Fruit fly (Drosophila melanogaster) whole organism, embryonic: ENCODE data around the gene Scox.

Experiments used
- Atf6 ChIP-seq: fragments of 200-800 bp; sonication (Bioruptor generic); IDR thresholded peaks from 2 replicates; pipeline ENCODE4 v1.3.6; 2022; ENCODE audit warnings: missing biosample characterization, missing genetic modification characterization
- Bdp1 ChIP-seq: fragments of 200-800 bp; sonication (Bioruptor generic); optimal IDR thresholded peaks from 3 replicates; lab custom pipeline; 2016; ENCODE audit warnings: missing biosample characterization, missing genetic modification characterization
- BtbVII ChIP-seq: fragments of 200-800 bp; sonication (Bioruptor generic); optimal IDR thresholded peaks from 3 replicates; lab custom pipeline; 2017; ENCODE audit warnings: missing biosample characterization, mild to moderate bottlenecking, missing genetic modification characterization
- CG11504 ChIP-seq: fragments of 200-800 bp; sonication (Bioruptor generic); optimal IDR thresholded peaks from 3 replicates; lab custom pipeline; 2019; ENCODE audit warnings: missing biosample characterization, mild to moderate bottlenecking, missing genetic modification characterization, moderate library complexity
- CG11695 ChIP-seq: fragments of 200-800 bp; sonication (Bioruptor generic); IDR thresholded peaks from 3 replicates; pipeline ENCODE4 v1.3.6; 2022; ENCODE audit warnings: missing biosample characterization, missing genetic modification characterization
- CG12299 ChIP-seq: fragments of 200-800 bp; sonication (Bioruptor generic); optimal IDR thresholded peaks from 2 replicates; lab custom pipeline; 2018; ENCODE audit warnings: missing biosample characterization, mild to moderate bottlenecking, missing genetic modification characterization
- CG14710 ChIP-seq: fragments of 200-800 bp; sonication (Bioruptor generic); optimal IDR thresholded peaks from 3 replicates; lab custom pipeline; 2019; ENCODE audit warnings: missing biosample characterization, mild to moderate bottlenecking, missing genetic modification characterization, moderate library complexity
- CG15073 ChIP-seq: fragments of 200-800 bp; sonication (Bioruptor generic); optimal IDR thresholded peaks from 2 replicates; lab custom pipeline; 2016; ENCODE audit warnings: missing biosample characterization, missing genetic modification characterization
- CG1603 ChIP-seq: fragments of 200-800 bp; sonication (Bioruptor generic); optimal IDR thresholded peaks from 2 replicates; lab custom pipeline; 2019; ENCODE audit warnings: missing biosample characterization, mild to moderate bottlenecking, missing genetic modification characterization, moderate library complexity
- CG17385 ChIP-seq: fragments of 200-800 bp; sonication (Bioruptor generic); optimal IDR thresholded peaks from 3 replicates; lab custom pipeline; 2018; ENCODE audit warnings: missing biosample characterization, mild to moderate bottlenecking, missing genetic modification characterization
- CG17829 ChIP-seq: fragments of 200-800 bp; optimal IDR thresholded peaks from 2 replicates; lab custom pipeline; 2019; ENCODE audit warnings: missing biosample characterization, mild to moderate bottlenecking, missing genetic modification characterization, moderate library complexity
- CG3995 ChIP-seq: fragments of 200-800 bp; sonication (Bioruptor generic); optimal IDR thresholded peaks from 3 replicates; lab custom pipeline; 2016; ENCODE audit warnings: missing biosample characterization, missing genetic modification characterization
- CG4707 ChIP-seq: fragments of 200-800 bp; sonication (Bioruptor generic); optimal IDR thresholded peaks from 2 replicates; lab custom pipeline; 2018; ENCODE audit warnings: missing biosample characterization, mild to moderate bottlenecking, missing genetic modification characterization, moderate library complexity
- CG4820 ChIP-seq: fragments of 200-800 bp; sonication (Bioruptor generic); optimal IDR thresholded peaks from 3 replicates; lab custom pipeline; 2016; ENCODE audit warnings: missing biosample characterization, missing genetic modification characterization
- CG4854 ChIP-seq: fragments of 200-800 bp; sonication (Bioruptor generic); optimal IDR thresholded peaks from 2 replicates; lab custom pipeline; 2016; ENCODE audit warnings: missing biosample characterization, missing genetic modification characterization, inconsistent platforms
- CG5180 ChIP-seq: fragments of 200-800 bp; sonication (Bioruptor generic); optimal IDR thresholded peaks from 3 replicates; lab custom pipeline; 2017; ENCODE audit warnings: missing biosample characterization, missing genetic modification characterization, mild to moderate bottlenecking, moderate library complexity, missing genetic modification reagents
- CG6175 ChIP-seq: fragments of 200-800 bp; sonication (Bioruptor generic); IDR thresholded peaks from 3 replicates; pipeline ENCODE4 v1.3.6; 2022; ENCODE audit warnings: missing biosample characterization, missing genetic modification characterization
- CG6683 ChIP-seq: fragments of 200-800 bp; sonication (Bioruptor generic); optimal IDR thresholded peaks from 2 replicates; lab custom pipeline; 2017; ENCODE audit warnings: missing biosample characterization, mild to moderate bottlenecking, missing genetic modification characterization, missing genetic modification reagents
- CG6813 ChIP-seq: fragments of 200-800 bp; sonication (Bioruptor generic); optimal IDR thresholded peaks from 2 replicates; lab custom pipeline; 2017; ENCODE audit warnings: missing biosample characterization, missing genetic modification characterization, mild to moderate bottlenecking, moderate library complexity, missing genetic modification reagents
- CG8089 ChIP-seq: fragments of 200-800 bp; sonication (Bioruptor generic); optimal IDR thresholded peaks from 3 replicates; lab custom pipeline; 2016; ENCODE audit warnings: missing biosample characterization, missing genetic modification characterization
- CG8388 ChIP-seq: fragments of 200-800 bp; sonication (Bioruptor generic); optimal IDR thresholded peaks from 2 replicates; lab custom pipeline; 2019; ENCODE audit warnings: missing biosample characterization, mild to moderate bottlenecking, missing genetic modification characterization, moderate library complexity
- CG9215 ChIP-seq: fragments of 200-800 bp; sonication (Bioruptor generic); IDR thresholded peaks from 2 replicates; pipeline ENCODE4 v1.3.6; 2022; ENCODE audit warnings: missing biosample characterization, missing genetic modification characterization
- CHES-1-like ChIP-seq: fragments of 200-800 bp; sonication (Bioruptor generic); optimal IDR thresholded peaks from 2 replicates; lab custom pipeline; 2016; ENCODE audit warnings: missing biosample characterization, missing genetic modification characterization
- Doc2 ChIP-seq: fragments of 200-800 bp; sonication (Bioruptor generic); IDR thresholded peaks from 2 replicates; pipeline ENCODE4 v1.3.6; 2022; ENCODE audit warnings: missing biosample characterization, missing genetic modification characterization
- Gsc ChIP-seq: fragments of 200-800 bp; sonication (Bioruptor generic); IDR thresholded peaks from 2 replicates; pipeline ENCODE4 v1.3.6; 2022; ENCODE audit warnings: missing biosample characterization, missing genetic modification characterization
- Hey ChIP-seq: fragments of 200-800 bp; sonication (Bioruptor generic); optimal IDR thresholded peaks from 3 replicates; lab custom pipeline; 2018; ENCODE audit warnings: missing biosample characterization, mild to moderate bottlenecking, missing genetic modification characterization
- Nf-YB ChIP-seq: fragments of 200-800 bp; sonication (Bioruptor generic); optimal IDR thresholded peaks from 3 replicates; lab custom pipeline; 2019; ENCODE audit warnings: missing biosample characterization, mild to moderate bottlenecking, missing genetic modification characterization, moderate library complexity
- Ptx1 ChIP-seq: fragments of 200-800 bp; sonication (Bioruptor generic); IDR thresholded peaks from 2 replicates; pipeline ENCODE4 v1.3.6; 2022; ENCODE audit warnings: missing biosample characterization, missing genetic modification characterization
- Rfx ChIP-seq: fragments of 200-800 bp; sonication (Bioruptor generic); IDR thresholded peaks from 2 replicates; pipeline ENCODE4 v1.3.6; 2022; ENCODE audit warnings: missing biosample characterization, missing genetic modification characterization
- ab ChIP-seq: fragments of 200-800 bp; sonication (Bioruptor generic); optimal IDR thresholded peaks from 2 replicates; lab custom pipeline; 2016; ENCODE audit warnings: missing biosample characterization, missing genetic modification characterization
- bab2 ChIP-seq: fragments of 200-800 bp; sonication (Bioruptor generic); optimal IDR thresholded peaks from 2 replicates; lab custom pipeline; 2016; ENCODE audit warnings: missing biosample characterization, missing genetic modification characterization
- da ChIP-seq: fragments of 200-800 bp; sonication (Bioruptor generic); optimal IDR thresholded peaks from 2 replicates; lab custom pipeline; 2016; ENCODE audit warnings: missing biosample characterization, missing genetic modification characterization
- dan ChIP-seq: fragments of 200-800 bp; sonication (Bioruptor generic); IDR thresholded peaks from 2 replicates; pipeline ENCODE4 v1.3.6; 2022; ENCODE audit warnings: missing biosample characterization, missing genetic modification characterization
- ems ChIP-seq: fragments of 200-800 bp; sonication (Bioruptor generic); optimal IDR thresholded peaks from 3 replicates; lab custom pipeline; 2016; ENCODE audit warnings: missing biosample characterization, missing genetic modification characterization
- eve ChIP-seq, 2 experiments: fragments of >200 bp; optimal IDR thresholded peaks; 2 replicates each; lab custom pipeline; 2017; ENCODE audit warnings: missing biosample characterization in 2 of 2, missing genetic modification characterization in 2 of 2
- fd102C ChIP-seq: fragments of 200-800 bp; sonication (Bioruptor generic); optimal IDR thresholded peaks from 2 replicates; lab custom pipeline; 2018; ENCODE audit warnings: missing biosample characterization, mild to moderate bottlenecking, missing genetic modification characterization, moderate library complexity
- gfzf ChIP-seq: fragments of 200-800 bp; sonication (Bioruptor generic); optimal IDR thresholded peaks from 2 replicates; lab custom pipeline; 2016; ENCODE audit warnings: missing biosample characterization, mild to moderate bottlenecking, missing genetic modification characterization, moderate library complexity
- ken ChIP-seq: fragments of 200-800 bp; sonication (Bioruptor generic); IDR thresholded peaks from 3 replicates; pipeline ENCODE4 v1.3.6; 2022; ENCODE audit warnings: missing biosample characterization, missing genetic modification characterization
- lbe ChIP-seq: fragments of 200-800 bp; sonication (Bioruptor generic); optimal IDR thresholded peaks from 2 replicates; lab custom pipeline; 2016; ENCODE audit warnings: missing biosample characterization, mild to moderate bottlenecking, missing genetic modification characterization
- lola ChIP-seq, 3 experiments: fragments of >200 bp in 2 of 3; fragments of 200-800 bp in 1 of 3; sonication (Bioruptor generic) in 1 of 3; optimal IDR thresholded peaks; 2 replicates each; lab custom pipeline; 2017 to 2019; ENCODE audit warnings: missing biosample characterization in 3 of 3, missing genetic modification characterization in 3 of 3, mild to moderate bottlenecking in 1 of 3, moderate library complexity in 1 of 3
- onecut ChIP-seq: fragments of 200-800 bp; sonication (Bioruptor generic); IDR thresholded peaks from 2 replicates; pipeline ENCODE4 v1.3.6; 2022; ENCODE audit warnings: missing biosample characterization, missing genetic modification characterization
- prd ChIP-seq, 3 experiments: fragments of >200 bp in 2 of 3; fragments of 200-800 bp in 1 of 3; sonication (Bioruptor generic) in 1 of 3; optimal IDR thresholded peaks in 2 of 3; IDR thresholded peaks in 1 of 3; 2 replicates in 2 of 3; 3 replicates in 1 of 3; pipeline versions ENCODE4 v1.3.6 to Lab custom; 2017 to 2022; ENCODE audit warnings: missing biosample characterization in 1 of 3, missing genetic modification characterization in 1 of 3
- ro ChIP-seq: fragments of 200-800 bp; sonication (Bioruptor generic); IDR thresholded peaks from 2 replicates; pipeline ENCODE4 v1.3.6; 2022; ENCODE audit warnings: missing biosample characterization, missing genetic modification characterization
- run ChIP-seq: fragments of 200-800 bp; sonication (Bioruptor generic); optimal IDR thresholded peaks from 3 replicates; lab custom pipeline; 2018; ENCODE audit warnings: missing biosample characterization, mild to moderate bottlenecking, missing genetic modification characterization
- slbo ChIP-seq: fragments of 200-800 bp; sonication (Bioruptor generic); IDR thresholded peaks from 2 replicates; pipeline ENCODE4 v1.3.6; 2022; ENCODE audit warnings: missing biosample characterization, missing genetic modification characterization
- sna ChIP-seq: fragments of 200-800 bp; sonication (Bioruptor generic); IDR thresholded peaks from 2 replicates; pipeline ENCODE4 v1.3.6; 2022; ENCODE audit warnings: missing biosample characterization, missing genetic modification characterization; ENCODE audit not compliant: partially characterized antibody
- tna ChIP-seq: fragments of 200-800 bp; sonication (Bioruptor generic); IDR thresholded peaks from 2 replicates; pipeline ENCODE4 v1.3.6; 2022; ENCODE audit warnings: missing biosample characterization, missing genetic modification characterization; ENCODE audit not compliant: partially characterized antibody
- yki ChIP-seq: fragments of >200 bp; optimal IDR thresholded peaks from 3 replicates; lab custom pipeline; 2018
- z ChIP-seq: fragments of 200-800 bp; sonication (Bioruptor generic); IDR thresholded peaks from 3 replicates; pipeline ENCODE4 v1.3.6; 2022; ENCODE audit warnings: missing biosample characterization, missing genetic modification characterization

Scox gene

DNA sequence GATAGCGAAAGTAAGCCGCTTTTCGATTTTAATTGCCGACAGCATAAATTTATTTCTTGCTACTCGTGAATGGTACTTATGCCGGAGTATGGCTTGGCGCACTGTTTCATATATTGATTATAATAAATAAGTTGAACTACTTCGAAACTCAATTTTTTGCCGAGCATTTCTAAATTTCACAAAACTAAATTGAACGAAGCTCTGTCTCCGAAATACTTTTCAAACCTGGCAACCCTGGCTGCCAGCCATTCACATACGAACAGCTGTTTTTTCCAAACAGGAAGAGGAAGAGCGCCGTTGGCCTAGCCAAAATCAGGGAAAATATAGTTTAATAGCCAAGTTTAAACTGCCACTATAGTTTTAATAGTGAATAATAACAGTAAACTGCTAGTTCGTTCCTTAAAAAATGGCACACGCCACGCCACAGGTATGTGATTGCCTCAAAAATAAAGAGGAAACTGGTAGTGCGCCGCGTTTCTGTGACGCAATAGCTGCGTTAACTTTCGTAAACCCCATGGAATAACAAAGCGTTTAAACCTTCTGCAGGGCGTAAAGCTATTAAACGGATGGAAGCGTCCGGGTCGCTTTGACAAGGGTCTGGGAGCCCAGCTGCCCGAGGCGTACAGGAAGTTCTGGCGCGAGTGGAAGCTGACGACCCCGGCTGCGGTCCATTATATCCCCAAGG is 5.1 kb upstream of the Scox start, which contains the start of gene mRpL28 (continued):
- TF ChIP-seq CG8089 (GFP tag; lab: Kevin White, UChicago) (no peak), ab (GFP tag; lab: Kevin White, UChicago) (no peak), fd102C (GFP tag; lab: Kevin White, UChicago) (no peak), Hey (tag; lab: Kevin White, UChicago) (no peak), lbe (peak; percentile 35), lola (GFP tag; optimal IDR thresholded peaks at IDR 0.05; lab: Kevin White, UChicago) (peak in 1 of 3 experiments; percentile 0), Nf-YB (no peak), CG6175 (GFP tag; lab: Robert Waterston, UW) (no peak), ro (GFP tag; lab: Robert Waterston, UW) (no peak), z (GFP tag; lab: Robert Waterston, UW) (no peak), Ptx1 (0 out of 2 replicates have a peak, but pooled peaks have one; percentile 36), CG3995 (GFP tag; lab: Kevin White, UChicago) (peak; percentile 29), onecut (GFP tag; lab: Robert Waterston, UW) (no peak)

DNA sequence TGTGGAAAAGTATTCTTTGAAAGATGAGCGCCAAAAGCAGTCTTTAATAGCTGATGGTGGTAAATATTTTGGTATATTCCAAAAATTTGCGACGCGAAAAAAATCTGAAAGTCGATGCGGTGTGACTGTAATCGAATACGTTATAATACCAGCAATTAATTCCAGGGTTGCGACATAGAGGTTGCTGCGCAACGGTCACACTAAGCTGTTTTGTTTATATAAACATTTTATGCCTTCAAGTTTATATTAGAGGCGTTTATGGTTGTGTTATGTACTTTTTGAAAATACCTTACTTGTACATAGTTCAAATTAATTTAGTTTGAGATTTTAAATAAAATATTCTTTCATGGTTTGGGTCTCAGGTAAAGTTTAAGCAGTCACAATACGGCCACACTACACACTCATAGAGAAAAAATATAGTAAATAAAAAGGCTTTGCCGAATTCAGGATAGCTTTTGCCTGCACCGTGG is 2.6 kb upstream of the Scox start, which contains the start of gene CG14043:
CG14043 (plus strand) TSS at position 374 of the 470 bp plus-strand sequence.
- peak; percentile 51 for TF ChIP-seq CG17829 (tag; lab: Kevin White, UChicago)
- no peak for TF ChIP-seq CG15073 (GFP tag; lab: Kevin White, UChicago)
- peak; percentile 63 for TF ChIP-seq CHES-1-like (GFP tag; lab: Kevin White, UChicago)
- TF ChIP-seq ems (GFP tag; lab: Kevin White, UChicago): no peak
- TF ChIP-seq CG4707 (GFP tag; lab: Kevin White, UChicago): no peak
- peak; percentile 98 for TF ChIP-seq gfzf (GFP tag; lab: Kevin White, UChicago)
- TF ChIP-seq Bdp1: no peak
- TF ChIP-seq eve (GFP tag; optimal IDR thresholded peaks at IDR 0.05; lab: Kevin White, UChicago): no peak
- TF ChIP-seq run (tag; lab: Kevin White, UChicago): no peak
- peak; percentile 86 for TF ChIP-seq CG14710
- TF ChIP-seq dan (GFP tag; lab: Robert Waterston, UW): no peak
- peak; percentile 59 for TF ChIP-seq slbo
- TF ChIP-seq CG12299: no peak
- TF ChIP-seq CG4820 (GFP tag; lab: Kevin White, UChicago): no peak
- no peak; the same call in 2 of the 3 replicates for TF ChIP-seq ken
- TF ChIP-seq CG9215 (GFP tag; lab: Robert Waterston, UW): no peak
- TF ChIP-seq bab2 (GFP tag; lab: Kevin White, UChicago): no peak
- no peak for TF ChIP-seq BtbVII
- TF ChIP-seq Rfx (GFP tag; lab: Robert Waterston, UW): no peak
- TF ChIP-seq yki (lab: Kevin White, UChicago): no peak
- no peak for TF ChIP-seq CG4854 (GFP tag; lab: Kevin White, UChicago)
- no peak for TF ChIP-seq CG6813 (GFP tag; lab: Kevin White, UChicago)
- no peak for TF ChIP-seq sna (GFP tag; lab: Robert Waterston, UW)
- no peak for TF ChIP-seq prd (optimal IDR thresholded peaks at IDR 0.05; lab: Kevin White, UChicago)
- peak; percentile 54; the same call in 2 of the 3 replicates for TF ChIP-seq prd (GFP tag; IDR thresholded peaks at IDR 0.05; lab: Robert Waterston, UW)
- no peak for TF ChIP-seq CG11504 (tag; lab: Kevin White, UChicago)
- no peak for TF ChIP-seq Doc2 (GFP tag; lab: Robert Waterston, UW)
- no peak for TF ChIP-seq tna (GFP tag; lab: Robert Waterston, UW)
- peak; percentile 45 for TF ChIP-seq CG1603
- no peak for TF ChIP-seq CG17385
- no peak for TF ChIP-seq CG11695
- no peak for TF ChIP-seq da
- TF ChIP-seq CG8388 (GFP tag; lab: Kevin White, UChicago): no peak
- TF ChIP-seq CG6683 (GFP tag; lab: Kevin White, UChicago): no peak
- no peak for TF ChIP-seq Gsc (GFP tag; lab: Robert Waterston, UW)
- TF ChIP-seq Atf6 (GFP tag; lab: Robert Waterston, UW): no peak
- no peak for TF ChIP-seq onecut (GFP tag; lab: Robert Waterston, UW)
- TF ChIP-seq CG5180 (GFP tag; lab: Kevin White, UChicago): no peak
